Worm (Caenorhabditis elegans): Measurements from ENCODE around the gene T26H5.14.
"Not testable (repeated sequence)": the region's sequence is repeated elsewhere in the genome, so short reads cannot be mapped to it uniquely, and the experiment has no call there.

DNA sequence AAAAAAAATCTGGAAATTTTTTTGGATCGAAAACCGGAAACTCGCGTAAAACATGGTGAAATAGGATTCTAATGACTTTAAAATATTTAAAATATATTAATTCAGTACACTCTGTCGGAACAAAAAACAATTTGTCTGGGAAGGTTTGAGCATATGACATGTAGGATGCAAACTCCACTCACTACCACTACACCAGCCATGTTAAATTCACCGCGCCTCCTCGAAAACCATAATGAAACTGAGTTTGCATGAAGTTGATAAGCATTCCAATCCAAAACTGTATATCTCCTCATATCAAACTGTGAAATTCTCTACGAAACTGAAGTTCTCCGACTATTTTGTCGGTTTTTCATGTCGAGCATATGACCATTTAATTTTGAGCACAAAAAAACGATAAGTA is 19.8 kb upstream of the T26H5.14 start:
- TF ChIP-seq ama-1 (optimal IDR thresholded peaks at IDR 0.05); ama-1 (GFP tag; optimal IDR thresholded peaks at IDR 0.05); somi-1 (GFP tag; optimal IDR thresholded peaks at IDR 0.05); ztf-6 (GFP tag; IDR thresholded peaks at IDR 0.05); fkh-3 (tag; optimal IDR thresholded peaks at IDR 0.05): not testable (repeated sequence)

Data from whole organism, young adult.